Worm (Caenorhabditis elegans) whole organism, mixed stage, embryonic: Measurements from ENCODE around the gene Y38H6C.18.

Experiments
- M03D4.4 ChIP-seq: sonication (generic microtip); optimal IDR thresholded peaks from 2 replicates; lab custom pipeline; 2017; ENCODE audit warnings: mild to moderate bottlenecking, missing genetic modification characterization, missing compliant biosample characterization
- bed-3 ChIP-seq: fragments of 200-800 bp; sonication (Bioruptor generic); optimal IDR thresholded peaks from 3 replicates; lab custom pipeline; 2018; ENCODE audit warnings: mild to moderate bottlenecking, missing genetic modification characterization, moderate library complexity, missing compliant biosample characterization
- blmp-1 ChIP-seq: fragments of 150-350 bp; optimal IDR thresholded peaks from 2 replicates; lab custom pipeline; 2014; ENCODE audit warnings: missing biosample characterization, missing genetic modification characterization
- ceh-39 ChIP-seq: fragments of 150-350 bp; optimal IDR thresholded peaks from 2 replicates; lab custom pipeline; 2014; ENCODE audit warnings: missing biosample characterization, missing genetic modification characterization
- ceh-43 ChIP-seq: fragments of 200-800 bp; sonication (Bioruptor generic); optimal IDR thresholded peaks from 2 replicates; lab custom pipeline; 2018; ENCODE audit warnings: mild to moderate bottlenecking, missing genetic modification characterization, moderate library complexity, missing compliant biosample characterization
- ceh-83 ChIP-seq: fragments of 200-800 bp; sonication (Bioruptor generic); optimal IDR thresholded peaks from 2 replicates; lab custom pipeline; 2018; ENCODE audit warnings: mild to moderate bottlenecking, missing genetic modification characterization, missing compliant biosample characterization
- ces-1 ChIP-seq: fragments of 150-350 bp; optimal IDR thresholded peaks from 2 replicates; lab custom pipeline; 2014; ENCODE audit warnings: missing biosample characterization, missing genetic modification reagents, missing genetic modification characterization
- cnd-1 ChIP-seq: fragments of 200-800 bp; sonication (Bioruptor generic); optimal IDR thresholded peaks from 2 replicates; lab custom pipeline; 2018; ENCODE audit warnings: mild to moderate bottlenecking, missing genetic modification characterization, missing compliant biosample characterization
- drap-1 ChIP-seq: fragments of 200-800 bp; sonication (Bioruptor generic); optimal IDR thresholded peaks from 3 replicates; lab custom pipeline; 2018; ENCODE audit warnings: mild to moderate bottlenecking, missing genetic modification characterization, missing compliant biosample characterization
- elt-1 ChIP-seq: sonication (generic microtip); optimal IDR thresholded peaks from 2 replicates; lab custom pipeline; 2017; ENCODE audit warnings: missing genetic modification characterization, mild to moderate bottlenecking, missing compliant biosample characterization, antibody characterized with exemption, moderate library complexity, borderline replicate concordance; ENCODE audit not compliant: insufficient read depth
- elt-3 ChIP-seq: fragments of 150-350 bp; optimal IDR thresholded peaks from 2 replicates; lab custom pipeline; 2014; ENCODE audit warnings: missing biosample characterization, missing genetic modification characterization
- ham-2 ChIP-seq: fragments of 200-800 bp; sonication (Bioruptor generic); optimal IDR thresholded peaks from 2 replicates; lab custom pipeline; 2018; ENCODE audit warnings: mild to moderate bottlenecking, missing genetic modification characterization, missing compliant biosample characterization
- hlh-1 ChIP-seq: fragments of 150-350 bp; optimal IDR thresholded peaks from 2 replicates; lab custom pipeline; 2014; ENCODE audit warnings: missing biosample characterization, missing genetic modification reagents, missing genetic modification characterization
- lin-13 ChIP-seq: fragments of 150-350 bp; optimal IDR thresholded peaks from 2 replicates; lab custom pipeline; 2014; ENCODE audit warnings: missing biosample characterization, missing genetic modification characterization
- lin-32 ChIP-seq: fragments of 200-800 bp; sonication (Bioruptor generic); optimal IDR thresholded peaks from 2 replicates; lab custom pipeline; 2018; ENCODE audit warnings: mild to moderate bottlenecking, missing genetic modification characterization, missing compliant biosample characterization
- lsy-2 ChIP-seq: fragments of 150-350 bp; optimal IDR thresholded peaks from 2 replicates; lab custom pipeline; 2014; ENCODE audit warnings: missing biosample characterization, missing genetic modification characterization
- mab-5 ChIP-seq: fragments of 150-350 bp; optimal IDR thresholded peaks from 2 replicates; lab custom pipeline; 2014; ENCODE audit warnings: missing biosample characterization, missing genetic modification characterization
- mep-1 ChIP-seq: fragments of 150-350 bp; optimal IDR thresholded peaks from 2 replicates; lab custom pipeline; 2017; ENCODE audit warnings: missing biosample characterization, missing genetic modification reagents, missing genetic modification characterization, inconsistent platforms
- mls-2 ChIP-seq: sonication (generic microtip); optimal IDR thresholded peaks from 2 replicates; lab custom pipeline; 2016; ENCODE audit warnings: mild to moderate bottlenecking, missing genetic modification characterization, moderate library complexity, missing compliant biosample characterization
- nhr-12 ChIP-seq: fragments of 150-350 bp; optimal IDR thresholded peaks from 2 replicates; lab custom pipeline; 2014; ENCODE audit warnings: missing biosample characterization, missing genetic modification characterization
- nhr-2 ChIP-seq: fragments of 150-350 bp; optimal IDR thresholded peaks from 2 replicates; lab custom pipeline; 2014; ENCODE audit warnings: missing biosample characterization, missing genetic modification characterization
- nhr-237 ChIP-seq: fragments of 150-350 bp; optimal IDR thresholded peaks from 2 replicates; lab custom pipeline; 2014; ENCODE audit warnings: missing biosample characterization, missing genetic modification characterization
- nhr-28 ChIP-seq: fragments of 150-350 bp; optimal IDR thresholded peaks from 2 replicates; lab custom pipeline; 2014; ENCODE audit warnings: missing biosample characterization, missing genetic modification characterization
- nhr-76 ChIP-seq: sonication (generic microtip); optimal IDR thresholded peaks from 2 replicates; lab custom pipeline; 2017; ENCODE audit warnings: missing biosample characterization, missing genetic modification characterization
- pha-4 ChIP-seq: fragments of 150-350 bp; optimal IDR thresholded peaks from 2 replicates; lab custom pipeline; 2018; ENCODE audit warnings: missing biosample characterization, missing genetic modification reagents, missing genetic modification characterization
- sem-2 ChIP-seq: fragments of 200-800 bp; sonication (Bioruptor generic); optimal IDR thresholded peaks from 2 replicates; lab custom pipeline; 2018; ENCODE audit warnings: mild to moderate bottlenecking, missing genetic modification characterization, missing compliant biosample characterization
- snpc-4 ChIP-seq: fragments of 150-350 bp; optimal IDR thresholded peaks from 2 replicates; lab custom pipeline; 2014; ENCODE audit warnings: missing biosample characterization, missing genetic modification characterization
- sptf-1 ChIP-seq: sonication (generic microtip); optimal IDR thresholded peaks from 2 replicates; lab custom pipeline; 2017; ENCODE audit warnings: mild to moderate bottlenecking, missing genetic modification characterization, moderate library complexity, missing compliant biosample characterization
- tbx-8 ChIP-seq: fragments of 200-800 bp; sonication (Bioruptor generic); optimal IDR thresholded peaks from 2 replicates; lab custom pipeline; 2018; ENCODE audit warnings: mild to moderate bottlenecking, missing genetic modification characterization, moderate library complexity, missing compliant biosample characterization
- unc-120 ChIP-seq: sonication (generic microtip); optimal IDR thresholded peaks from 2 replicates; lab custom pipeline; 2017; ENCODE audit warnings: missing genetic modification characterization, missing compliant biosample characterization; ENCODE audit not compliant: poor library complexity, severe bottlenecking
- unc-39 ChIP-seq: fragments of 150-350 bp; optimal IDR thresholded peaks from 2 replicates; lab custom pipeline; 2014; ENCODE audit warnings: missing biosample characterization, missing genetic modification characterization
- unc-62 ChIP-seq: fragments of 150-350 bp; optimal IDR thresholded peaks from 2 replicates; lab custom pipeline; 2014; ENCODE audit warnings: missing biosample characterization, missing genetic modification reagents, missing genetic modification characterization
- zip-8 ChIP-seq: fragments of 150-350 bp; optimal IDR thresholded peaks from 2 replicates; lab custom pipeline; 2014; ENCODE audit warnings: missing biosample characterization, missing genetic modification characterization
- ztf-11 ChIP-seq: fragments of 150-350 bp; optimal IDR thresholded peaks from 2 replicates; lab custom pipeline; 2014; ENCODE audit warnings: missing biosample characterization, missing genetic modification characterization

Y38H6C.18 gene

ce11 chrV:20547048-20547447 is at the start of gene Y38H6C.18:
TSS of gene Y38H6C.18 (minus strand) at chrV:20547148.
- TF ChIP-seq hlh-1 (tag; lab: Kevin White, UChicago) = no peak
- no peak for TF ChIP-seq nhr-28
- TF ChIP-seq ceh-43 (GFP tag; lab: Kevin White, UChicago) = no peak
- TF ChIP-seq tbx-8 (GFP tag; lab: Kevin White, UChicago) = no peak
- no peak for TF ChIP-seq ztf-11 (tag; lab: Kevin White, UChicago)
- TF ChIP-seq, all 35 proteins: peak for 0

DNA sequence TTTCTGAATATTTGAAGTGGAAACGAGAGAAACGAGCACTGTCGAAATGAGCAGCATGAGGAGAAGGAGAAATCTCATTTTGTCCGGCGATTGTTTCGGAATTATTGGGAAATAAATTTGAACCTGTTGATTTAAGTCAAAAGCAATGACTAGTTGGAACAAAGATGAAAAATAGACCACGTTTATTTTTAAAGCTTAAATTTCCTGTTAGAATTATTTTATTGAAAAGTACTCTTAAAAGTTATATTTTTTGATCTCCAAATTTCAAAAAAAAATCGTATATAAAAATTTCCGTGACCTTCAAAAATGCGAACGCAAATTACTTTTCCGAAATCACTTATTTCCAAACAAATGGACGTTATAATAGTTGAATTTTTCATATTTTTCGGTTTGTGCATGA is 48.7 kb upstream of the Y38H6C.18 start, which contains the start of gene F26F2.11:
Gene F26F2.11 (minus strand): TSS at position 101 of the 400 bp plus-strand sequence.
- TF ChIP-seq hlh-1 (tag; lab: Kevin White, UChicago) = no peak
- no peak for TF ChIP-seq sptf-1
- TF ChIP-seq drap-1 = no peak
- no peak for TF ChIP-seq mab-5 (tag; lab: Kevin White, UChicago)
- TF ChIP-seq zip-8 (tag; lab: Kevin White, UChicago) = no peak
- no peak for TF ChIP-seq mls-2 (tag; lab: Kevin White, UChicago)

DNA sequence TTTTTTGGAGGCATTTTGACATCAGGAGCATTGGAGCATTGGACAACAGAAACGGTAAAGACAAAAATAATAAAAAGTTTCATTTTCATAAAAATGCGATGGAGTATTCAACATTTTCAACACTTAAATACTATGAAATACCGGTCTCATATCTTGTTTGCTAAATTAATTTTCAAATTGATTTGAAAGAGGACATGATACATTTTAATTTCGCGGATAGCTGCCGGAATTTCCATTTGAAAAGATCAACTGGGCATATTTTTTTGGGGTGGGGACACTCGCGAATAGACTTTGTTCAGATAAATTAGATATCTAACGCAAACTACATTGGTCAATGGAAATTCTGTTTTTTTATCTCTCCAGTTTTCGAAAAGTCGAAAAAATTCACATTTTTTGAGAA is 47.8 kb upstream of the Y38H6C.18 start, which contains the start of gene F26F2.10:
Gene F26F2.10 (minus strand): TSS at position 101 of the 400 bp plus-strand sequence.
- TF ChIP-seq tbx-8 (GFP tag; lab: Kevin White, UChicago) (no peak), elt-1 (no peak), ceh-43 (GFP tag; lab: Kevin White, UChicago) (no peak), unc-39 (tag; lab: Kevin White, UChicago) (no peak), mab-5 (tag; lab: Kevin White, UChicago) (no peak), mep-1 (tag; lab: Kevin White, UChicago) (no peak), pha-4 (no peak), blmp-1 (tag; lab: Kevin White, UChicago) (no peak), unc-62 (GFP tag; lab: Kevin White, UChicago) (no peak), lin-32 (no peak), nhr-28 (no peak), ces-1 (GFP tag; lab: Kevin White, UChicago) (no peak), nhr-2 (no peak), unc-120 (no peak), mls-2 (tag; lab: Kevin White, UChicago) (no peak)

DNA sequence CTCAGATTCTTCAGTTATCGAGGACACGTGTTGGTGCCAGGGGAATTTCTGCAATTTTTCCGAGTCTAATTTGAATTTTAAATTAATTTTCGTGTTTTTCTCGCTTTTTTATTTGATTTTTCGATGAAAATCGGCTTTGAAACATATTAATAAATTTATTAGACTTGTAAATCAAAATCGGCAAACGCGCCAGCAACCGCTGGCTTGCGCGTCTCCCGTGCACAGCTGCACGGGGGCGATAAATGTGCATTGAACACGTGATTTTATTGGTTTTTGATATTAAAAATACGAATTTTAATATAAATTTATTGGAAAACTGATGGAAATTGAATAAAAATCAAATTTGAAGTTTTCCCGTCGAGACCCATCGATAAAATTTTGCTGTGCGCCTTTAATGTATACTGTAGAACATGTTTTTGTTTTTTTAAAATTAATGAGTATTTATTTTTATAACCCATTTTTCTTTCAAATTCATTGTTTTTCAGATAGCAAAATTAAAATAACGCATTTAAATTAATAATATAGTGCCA is 33.6 kb upstream of the Y38H6C.18 start, which contains the start of gene F26F2.7:
Gene F26F2.7 (plus strand): TSS at position 480 of the 530 bp plus-strand sequence.
- TF ChIP-seq ceh-83 (GFP tag; lab: Kevin White, UChicago) (peak; percentile 61), M03D4.4 (tag; lab: Kevin White, UChicago) (peak; percentile 53), nhr-237 (tag; lab: Kevin White, UChicago) (no peak), mls-2 (tag; lab: Kevin White, UChicago) (peak; percentile 67), ham-2 (GFP tag; lab: Kevin White, UChicago) (no peak), drap-1 (peak; percentile 71), lin-13 (tag; lab: Kevin White, UChicago) (peak; percentile 70), ceh-39 (tag; lab: Kevin White, UChicago) (peak; percentile 12), ztf-11 (tag; lab: Kevin White, UChicago) (no peak), snpc-4 (tag; lab: Kevin White, UChicago) (no peak), elt-3 (tag; lab: Kevin White, UChicago) (no peak), sem-2 (no peak), lsy-2 (tag; lab: Kevin White, UChicago) (peak; percentile 57), unc-120 (no peak), pha-4 (peak; percentile 23), unc-39 (tag; lab: Kevin White, UChicago) (no peak), cnd-1 (tag; lab: Kevin White, UChicago) (peak; percentile 48), nhr-76 (tag; lab: Kevin White, UChicago) (no peak), blmp-1 (tag; lab: Kevin White, UChicago) (no peak), hlh-1 (tag; lab: Kevin White, UChicago) (peak; percentile 23), unc-62 (GFP tag; lab: Kevin White, UChicago) (no peak), tbx-8 (GFP tag; lab: Kevin White, UChicago) (no peak), zip-8 (tag; lab: Kevin White, UChicago) (no peak), nhr-2 (no peak), mep-1 (tag; lab: Kevin White, UChicago) (peak; percentile 74), mab-5 (tag; lab: Kevin White, UChicago) (peak; percentile 45), bed-3 (GFP tag; lab: Kevin White, UChicago) (no peak), nhr-28 (no peak), ceh-43 (GFP tag; lab: Kevin White, UChicago) (peak; percentile 34), lin-32 (peak; percentile 17), nhr-12 (tag; lab: Kevin White, UChicago) (no peak), sptf-1 (peak; percentile 95), ces-1 (GFP tag; lab: Kevin White, UChicago) (peak; percentile 77)
